Worm (Caenorhabditis elegans) whole organism, early embryonic: ENCODE results near the gene wip-1.

Experiments
- F13C5.2 ChIP-seq: sonication (generic microtip); optimal IDR thresholded peaks from 2 replicates; lab custom pipeline; 2017; ENCODE audit warnings: mild to moderate bottlenecking, missing genetic modification characterization, inconsistent platforms, missing compliant biosample characterization
- aly-1 ChIP-seq: sonication (generic microtip); optimal IDR thresholded peaks from 2 replicates; lab custom pipeline; 2016; ENCODE audit warnings: missing genetic modification characterization, missing compliant biosample characterization
- ama-1 ChIP-seq: fragments of 150-350 bp; optimal IDR thresholded peaks from 2 replicates; lab custom pipeline; 2014
- ceh-13 ChIP-seq: fragments of 200-800 bp; sonication (Bioruptor generic); optimal IDR thresholded peaks from 2 replicates; lab custom pipeline; 2018; ENCODE audit warnings: mild to moderate bottlenecking, missing genetic modification characterization, missing compliant biosample characterization
- ceh-36 ChIP-seq: sonication (generic microtip); optimal IDR thresholded peaks from 2 replicates; lab custom pipeline; 2016; ENCODE audit warnings: missing genetic modification characterization, inconsistent platforms, missing compliant biosample characterization
- ets-7 ChIP-seq: sonication (generic microtip); optimal IDR thresholded peaks from 2 replicates; lab custom pipeline; 2016; ENCODE audit warnings: missing genotype, missing genetic modification characterization, missing compliant biosample characterization
- flt-1 ChIP-seq: fragments of 200-800 bp; sonication (Bioruptor generic); IDR thresholded peaks from 2 replicates; pipeline ENCODE4 v1.3.6; 2022; ENCODE audit warnings: missing genetic modification characterization, missing compliant biosample characterization
- hmg-4 ChIP-seq: fragments of 200-800 bp; sonication (Bioruptor generic); optimal IDR thresholded peaks from 2 replicates; lab custom pipeline; 2018; ENCODE audit warnings: mild to moderate bottlenecking, missing genetic modification characterization, missing compliant biosample characterization
- pes-1 ChIP-seq: fragments of 200-800 bp; sonication (Bioruptor generic); IDR thresholded peaks from 2 replicates; pipeline ENCODE4 v1.3.6; 2022; ENCODE audit warnings: missing genetic modification reagents, missing genetic modification characterization, missing compliant biosample characterization
- scrt-1 ChIP-seq: fragments of 200-800 bp; sonication (Bioruptor generic); IDR thresholded peaks from 2 replicates; pipeline ENCODE4 v1.3.6; 2022; ENCODE audit warnings: missing genetic modification characterization, missing compliant biosample characterization
- tbx-11 ChIP-seq: fragments of 200-800 bp; sonication (Bioruptor generic); IDR thresholded peaks from 2 replicates; pipeline ENCODE4 v1.3.6; 2022; ENCODE audit warnings: missing genetic modification characterization, missing compliant biosample characterization
- tra-4 ChIP-seq: sonication (generic microtip); optimal IDR thresholded peaks from 2 replicates; lab custom pipeline; 2017; ENCODE audit warnings: missing genetic modification characterization, missing compliant biosample characterization

DNA sequence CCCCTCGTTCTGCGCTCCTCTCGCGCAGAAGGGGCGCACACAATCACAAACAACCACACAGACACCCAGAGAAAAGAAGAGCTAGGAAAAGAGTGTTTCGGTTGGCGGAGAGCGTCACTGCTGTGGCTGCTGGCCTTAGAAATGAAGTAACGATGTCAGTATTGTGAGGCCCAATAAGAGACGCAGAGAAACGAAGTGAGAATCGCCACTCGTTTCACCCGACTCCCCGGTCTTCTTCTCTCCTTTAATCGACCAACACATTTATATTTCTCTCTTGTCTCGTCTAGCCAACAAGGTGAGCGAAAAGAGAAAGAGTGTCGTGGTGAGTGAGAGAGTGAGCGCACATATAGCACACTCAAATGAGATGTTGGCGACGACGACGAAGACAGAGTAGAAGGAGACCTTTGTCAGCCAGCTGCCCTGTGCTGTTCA lies 4.5 kb upstream of the wip-1 start:
- peak; percentile 88 for TF ChIP-seq hmg-4 (GFP tag; lab: Kevin White, UChicago)
- TF ChIP-seq tbx-11 (GFP tag; lab: Robert Waterston, UW) = 0 out of 2 replicates have a peak, but pooled peaks have one; percentile 3
- TF ChIP-seq F13C5.2 (tag; lab: Kevin White, UChicago) = peak; percentile 74
- TF ChIP-seq tra-4 = no peak
- TF ChIP-seq flt-1 (GFP tag; lab: Robert Waterston, UW) = no peak
- TF ChIP-seq scrt-1 (GFP tag; lab: Robert Waterston, UW) = peak; percentile 14; the same call in 1 of the 2 replicates
- no peak for TF ChIP-seq ceh-36 (tag; lab: Kevin White, UChicago)
- TF ChIP-seq ceh-13 (GFP tag; lab: Kevin White, UChicago) = no peak
- no peak for TF ChIP-seq ama-1 (lab: Kevin White, UChicago)
- TF ChIP-seq ets-7 (tag; lab: Kevin White, UChicago) = no peak
- TF ChIP-seq aly-1 (tag; lab: Kevin White, UChicago) = peak; percentile 64
- TF ChIP-seq pes-1 (GFP tag; lab: Robert Waterston, UW) = peak; percentile 48; the same call in 1 of the 2 replicates
